Worm (Caenorhabditis elegans) whole organism, L4 larva: Measurements from ENCODE around the gene K11E4.6.
A peak's percentile ranks its signal among the peaks of the same experiment; 100 is the strongest.

Experiments used
- F26F4.8 ChIP-seq: fragments of 200-800 bp; sonication (Bioruptor generic); conservative IDR thresholded peaks from 2 replicates; pipeline ENCODE4 v1.3.6; 2022; ENCODE audit warnings: missing genetic modification characterization, missing compliant biosample characterization
- daf-16 ChIP-seq, 3 experiments: sonication (generic microtip); optimal IDR thresholded peaks; 2 replicates each; lab custom pipeline; 2016 to 2017; ENCODE audit warnings: missing genetic modification characterization in 3 of 3, missing genetic modification reagents in 3 of 3, mild to moderate bottlenecking in 2 of 3, missing compliant biosample characterization in 2 of 3, missing biosample characterization in 1 of 3, moderate library complexity in 1 of 3
- dmd-8 ChIP-seq: fragments of 200-800 bp; sonication (Bioruptor generic); IDR thresholded peaks from 2 replicates; pipeline ENCODE4 v1.3.6; 2022; ENCODE audit warnings: missing genetic modification characterization, missing compliant biosample characterization
- hlh-11 ChIP-seq: fragments of 200-800 bp; sonication (Bioruptor generic); optimal IDR thresholded peaks from 2 replicates; lab custom pipeline; 2018; ENCODE audit warnings: mild to moderate bottlenecking, missing genetic modification characterization, missing compliant biosample characterization
- hlh-30 ChIP-seq: sonication (generic microtip); optimal IDR thresholded peaks from 2 replicates; lab custom pipeline; 2017; ENCODE audit warnings: antibody characterized with exemption, mild to moderate bottlenecking, missing genetic modification characterization, missing compliant biosample characterization; ENCODE audit not compliant: insufficient read depth
- lim-7 ChIP-seq: fragments of 200-800 bp; sonication (Bioruptor generic); IDR thresholded peaks from 2 replicates; pipeline ENCODE4 v1.3.6; 2022; ENCODE audit warnings: missing genetic modification characterization, missing compliant biosample characterization
- nhr-77 ChIP-seq: fragments of 150-350 bp; optimal IDR thresholded peaks from 2 replicates; lab custom pipeline; 2014; ENCODE audit warnings: missing biosample characterization, missing genetic modification characterization
- pha-4 ChIP-seq, 2 experiments: fragments of 150-350 bp in 1 of 2; fragments of 200-800 bp in 1 of 2; sonication (Bioruptor generic) in 1 of 2; IDR thresholded peaks in 1 of 2; optimal IDR thresholded peaks in 1 of 2; 2 replicates each; pipeline versions ENCODE4 v1.3.6 to Lab custom; 2014 to 2022; ENCODE audit warnings: missing genetic modification characterization in 2 of 2, missing genetic modification reagents in 2 of 2, missing biosample characterization in 1 of 2, missing compliant biosample characterization in 1 of 2
- rbr-2 ChIP-seq: sonication (generic microtip); optimal IDR thresholded peaks from 2 replicates; lab custom pipeline; 2016; ENCODE audit warnings: missing genotype, missing genetic modification characterization, missing compliant biosample characterization
- zag-1 ChIP-seq: fragments of 150-350 bp; optimal IDR thresholded peaks from 2 replicates; lab custom pipeline; 2014; ENCODE audit warnings: missing biosample characterization, missing genetic modification characterization
- ztf-11 ChIP-seq: fragments of 150-350 bp; optimal IDR thresholded peaks from 2 replicates; lab custom pipeline; 2014; ENCODE audit warnings: missing biosample characterization, missing genetic modification characterization

- TF ChIP-seq rbr-2 (peak; percentile 43), nhr-77 (tag; lab: Kevin White, UChicago) (no peak), lim-7 (no peak), F26F4.8 (no peak), ztf-11 (tag; lab: Kevin White, UChicago) (no peak), daf-16 (GFP tag; optimal IDR thresholded peaks at IDR 0.05; lab: Kevin White, UChicago) (no peak), daf-16 (tag; optimal IDR thresholded peaks at IDR 0.05; lab: Kevin White, UChicago) (no peak), zag-1 (tag; lab: Kevin White, UChicago) (no peak), pha-4 (GFP tag; IDR thresholded peaks at IDR 0.05; lab: Robert Waterston, UW) (no peak), pha-4 (tag; optimal IDR thresholded peaks at IDR 0.05; lab: Kevin White, UChicago) (no peak), dmd-8 (GFP tag; lab: Robert Waterston, UW) (no peak), hlh-30 (tag; lab: Kevin White, UChicago) (peak; percentile 20), hlh-11 (tag; lab: Kevin White, UChicago) (peak; percentile 66)
These were observed 14.8 kb downstream of the K11E4.6 start for ce11 chrX:13739125-13739820.
